Worm (Caenorhabditis elegans) whole organism, L4 larva: Measurements from ENCODE around the gene fbxb-74.

Experiments used
- D1046.2 ChIP-seq: fragments of 200-800 bp; sonication (Bioruptor generic); IDR thresholded peaks from 2 replicates; pipeline ENCODE4 v1.3.6; 2022; ENCODE audit warnings: missing genetic modification characterization, missing compliant biosample characterization
- F37D6.2 ChIP-seq: sonication (generic microtip); optimal IDR thresholded peaks from 2 replicates; lab custom pipeline; 2016; ENCODE audit warnings: mild to moderate bottlenecking, missing genetic modification characterization, missing compliant biosample characterization
- F44E2.7 ChIP-seq: fragments of 200-800 bp; sonication (Bioruptor generic); IDR thresholded peaks from 2 replicates; pipeline ENCODE4 v2.1.2; 2022; ENCODE audit warnings: missing genetic modification characterization, missing compliant biosample characterization
- F49E8.2 ChIP-seq: sonication (generic microtip); optimal IDR thresholded peaks from 2 replicates; lab custom pipeline; 2016; ENCODE audit warnings: missing compliant biosample characterization, mild to moderate bottlenecking, missing genetic modification characterization, borderline replicate concordance
- Y48G9A.11 ChIP-seq: fragments of 200-800 bp; sonication (Bioruptor generic); IDR thresholded peaks from 2 replicates; pipeline ENCODE4 v1.3.6; 2022; ENCODE audit warnings: missing genetic modification reagents, missing genetic modification characterization, missing compliant biosample characterization
- Y75B8A.6 ChIP-seq: fragments of 200-800 bp; sonication (Bioruptor generic); IDR thresholded peaks from 2 replicates; pipeline ENCODE4 v1.3.6; 2022; ENCODE audit warnings: missing genetic modification reagents, missing genetic modification characterization, missing compliant biosample characterization
- ZK337.2 ChIP-seq: fragments of 200-800 bp; sonication (Bioruptor generic); IDR thresholded peaks from 2 replicates; pipeline ENCODE4 v1.3.6; 2022; ENCODE audit warnings: missing genetic modification reagents, missing genetic modification characterization, missing compliant biosample characterization
- aha-1 ChIP-seq: fragments of 150-350 bp; peaks from one replicate; lab custom pipeline; 2014; ENCODE audit warnings: missing biosample characterization, missing genetic modification characterization
- ama-1 ChIP-seq: fragments of 150-350 bp; optimal IDR thresholded peaks from 2 replicates; lab custom pipeline; 2014; ENCODE audit warnings: inconsistent platforms, mixed read lengths
- ceh-44 ChIP-seq: fragments of 200-800 bp; sonication (Bioruptor generic); IDR thresholded peaks from 2 replicates; pipeline ENCODE4 v1.3.6; 2022; ENCODE audit warnings: missing genetic modification reagents, missing genetic modification characterization, missing compliant biosample characterization
- ctbp-1 ChIP-seq: fragments of 200-800 bp; sonication (Bioruptor generic); IDR thresholded peaks from 2 replicates; pipeline ENCODE4 v1.3.6; 2022; ENCODE audit warnings: missing genetic modification reagents, missing genetic modification characterization, missing compliant biosample characterization
- daf-19 ChIP-seq: fragments of 200-800 bp; sonication (Bioruptor generic); conservative IDR thresholded peaks from 2 replicates; pipeline ENCODE4 v1.3.6; 2022; ENCODE audit warnings: missing genetic modification characterization, missing compliant biosample characterization
- dmd-6 ChIP-seq: fragments of 200-800 bp; sonication (Bioruptor generic); IDR thresholded peaks from 2 replicates; pipeline ENCODE4 v1.3.6; 2022; ENCODE audit warnings: missing genetic modification reagents, missing genetic modification characterization, missing compliant biosample characterization
- dmd-8 ChIP-seq: fragments of 200-800 bp; sonication (Bioruptor generic); IDR thresholded peaks from 2 replicates; pipeline ENCODE4 v1.3.6; 2022; ENCODE audit warnings: missing genetic modification characterization, missing compliant biosample characterization
- dmd-9 ChIP-seq: fragments of 200-800 bp; sonication (Bioruptor generic); IDR thresholded peaks from 2 replicates; pipeline ENCODE4 v1.3.6; 2022; ENCODE audit warnings: missing genetic modification reagents, missing genetic modification characterization, missing compliant biosample characterization
- duxl-1 ChIP-seq: sonication (generic microtip); optimal IDR thresholded peaks from 2 replicates; lab custom pipeline; 2016; ENCODE audit warnings: mild to moderate bottlenecking, missing genetic modification characterization, moderate library complexity, missing compliant biosample characterization; ENCODE audit not compliant: poor library complexity
- gei-8 ChIP-seq: fragments of 200-800 bp; sonication (Bioruptor generic); optimal IDR thresholded peaks from 2 replicates; lab custom pipeline; 2018; ENCODE audit warnings: mild to moderate bottlenecking, missing genetic modification characterization, missing compliant biosample characterization
- hif-1 ChIP-seq, 2 experiments: sonication (generic microtip); optimal IDR thresholded peaks; 2 replicates each; lab custom pipeline; 2016 to 2017; ENCODE audit warnings: missing compliant biosample characterization in 2 of 2, missing genetic modification characterization in 2 of 2, missing genetic modification reagents in 2 of 2, missing genotype in 2 of 2, mild to moderate bottlenecking in 1 of 2
- hlh-30 ChIP-seq: sonication (generic microtip); optimal IDR thresholded peaks from 2 replicates; lab custom pipeline; 2017; ENCODE audit warnings: antibody characterized with exemption, mild to moderate bottlenecking, missing genetic modification characterization, missing compliant biosample characterization; ENCODE audit not compliant: insufficient read depth
- lin-1 ChIP-seq: fragments of 200-800 bp; sonication (Bioruptor generic); IDR thresholded peaks from 2 replicates; pipeline ENCODE4 v1.3.6; 2022; ENCODE audit warnings: missing genetic modification reagents, missing genetic modification characterization, missing compliant biosample characterization
- lin-29 ChIP-seq: fragments of 200-800 bp; sonication (Bioruptor generic); IDR thresholded peaks from 2 replicates; pipeline ENCODE4 v1.3.6; 2022; ENCODE audit warnings: missing genetic modification reagents, missing genetic modification characterization, missing compliant biosample characterization
- lin-39 ChIP-seq: fragments of 150-350 bp; optimal IDR thresholded peaks from 2 replicates; lab custom pipeline; 2014; ENCODE audit warnings: missing biosample characterization, missing genetic modification reagents, missing genetic modification characterization
- lir-3 ChIP-seq: sonication (generic microtip); optimal IDR thresholded peaks from 2 replicates; lab custom pipeline; 2016; ENCODE audit warnings: mild to moderate bottlenecking, missing genetic modification characterization, missing compliant biosample characterization
- mep-1 ChIP-seq: fragments of 150-350 bp; sonication (generic microtip); optimal IDR thresholded peaks from 3 replicates; lab custom pipeline; 2014; ENCODE audit warnings: missing biosample characterization, missing genetic modification characterization
- mes-2 ChIP-seq: sonication (generic microtip); optimal IDR thresholded peaks from 2 replicates; lab custom pipeline; 2016; ENCODE audit warnings: missing genotype, mild to moderate bottlenecking, missing genetic modification characterization, missing compliant biosample characterization; ENCODE audit not compliant: poor library complexity, severe bottlenecking
- nhr-111 ChIP-seq: fragments of 200-800 bp; sonication (Bioruptor generic); optimal IDR thresholded peaks from 2 replicates; lab custom pipeline; 2018; ENCODE audit warnings: mild to moderate bottlenecking, missing genetic modification characterization, missing compliant biosample characterization
- nhr-237 ChIP-seq: sonication (generic microtip); optimal IDR thresholded peaks from 2 replicates; lab custom pipeline; 2017; ENCODE audit warnings: missing biosample characterization, missing genetic modification characterization
- nhr-42 ChIP-seq: fragments of 200-800 bp; sonication (Bioruptor generic); IDR thresholded peaks from 2 replicates; pipeline ENCODE4 v1.3.6; 2022; ENCODE audit warnings: missing genetic modification characterization, missing compliant biosample characterization
- nhr-48 ChIP-seq: sonication (generic microtip); optimal IDR thresholded peaks from 2 replicates; lab custom pipeline; 2016; ENCODE audit warnings: mild to moderate bottlenecking, missing genetic modification characterization, missing compliant biosample characterization
- nhr-6 ChIP-seq: fragments of 150-350 bp; optimal IDR thresholded peaks from 2 replicates; lab custom pipeline; 2014; ENCODE audit warnings: missing biosample characterization, missing genetic modification characterization
- pha-4 ChIP-seq, 2 experiments: fragments of 150-350 bp in 1 of 2; fragments of 200-800 bp in 1 of 2; sonication (Bioruptor generic) in 1 of 2; IDR thresholded peaks in 1 of 2; optimal IDR thresholded peaks in 1 of 2; 2 replicates each; pipeline versions ENCODE4 v1.3.6 to Lab custom; 2014 to 2022; ENCODE audit warnings: missing genetic modification characterization in 2 of 2, missing genetic modification reagents in 2 of 2, missing biosample characterization in 1 of 2, missing compliant biosample characterization in 1 of 2
- php-3 ChIP-seq: fragments of 200-800 bp; sonication (Bioruptor generic); IDR thresholded peaks from 2 replicates; pipeline ENCODE4 v1.3.6; 2022; ENCODE audit warnings: missing genetic modification reagents, missing genetic modification characterization, missing compliant biosample characterization
- rbr-2 ChIP-seq: sonication (generic microtip); optimal IDR thresholded peaks from 2 replicates; lab custom pipeline; 2016; ENCODE audit warnings: missing genotype, missing genetic modification characterization, missing compliant biosample characterization
- set-16 ChIP-seq: fragments of 200-800 bp; sonication (Bioruptor generic); IDR thresholded peaks from 2 replicates; pipeline ENCODE4 v1.3.6; 2022; ENCODE audit warnings: missing genetic modification reagents, missing genetic modification characterization, missing compliant biosample characterization
- snpc-1.2 ChIP-seq: fragments of 200-800 bp; sonication (Bioruptor generic); IDR thresholded peaks from 2 replicates; pipeline ENCODE4 v1.3.6; 2022; ENCODE audit warnings: missing genetic modification reagents, missing genetic modification characterization, missing compliant biosample characterization
- spr-3 ChIP-seq: fragments of 200-800 bp; sonication (Bioruptor generic); optimal IDR thresholded peaks from 2 replicates; lab custom pipeline; 2018; ENCODE audit warnings: mild to moderate bottlenecking, missing genetic modification characterization, missing compliant biosample characterization
- unc-62 ChIP-seq, 3 experiments: fragments of 150-350 bp in 1 of 3; sonication (generic microtip); optimal IDR thresholded peaks in 2 of 3; peaks in 1 of 3; 1 replicate in 1 of 3; 2 replicates in 2 of 3; lab custom pipeline; 2014 to 2017; ENCODE audit warnings: missing biosample characterization in 3 of 3, missing genetic modification characterization in 3 of 3, missing genetic modification reagents in 3 of 3, missing genotype in 1 of 3
- vab-7 ChIP-seq: fragments of 200-800 bp; sonication (Bioruptor generic); IDR thresholded peaks from 2 replicates; pipeline ENCODE4 v1.3.6; 2022; ENCODE audit warnings: missing genetic modification reagents, missing genetic modification characterization, missing compliant biosample characterization
- ztf-7 ChIP-seq: fragments of 150-350 bp; optimal IDR thresholded peaks from 2 replicates; lab custom pipeline; 2014; ENCODE audit warnings: missing biosample characterization, missing genetic modification characterization

fbxb-74 gene

DNA sequence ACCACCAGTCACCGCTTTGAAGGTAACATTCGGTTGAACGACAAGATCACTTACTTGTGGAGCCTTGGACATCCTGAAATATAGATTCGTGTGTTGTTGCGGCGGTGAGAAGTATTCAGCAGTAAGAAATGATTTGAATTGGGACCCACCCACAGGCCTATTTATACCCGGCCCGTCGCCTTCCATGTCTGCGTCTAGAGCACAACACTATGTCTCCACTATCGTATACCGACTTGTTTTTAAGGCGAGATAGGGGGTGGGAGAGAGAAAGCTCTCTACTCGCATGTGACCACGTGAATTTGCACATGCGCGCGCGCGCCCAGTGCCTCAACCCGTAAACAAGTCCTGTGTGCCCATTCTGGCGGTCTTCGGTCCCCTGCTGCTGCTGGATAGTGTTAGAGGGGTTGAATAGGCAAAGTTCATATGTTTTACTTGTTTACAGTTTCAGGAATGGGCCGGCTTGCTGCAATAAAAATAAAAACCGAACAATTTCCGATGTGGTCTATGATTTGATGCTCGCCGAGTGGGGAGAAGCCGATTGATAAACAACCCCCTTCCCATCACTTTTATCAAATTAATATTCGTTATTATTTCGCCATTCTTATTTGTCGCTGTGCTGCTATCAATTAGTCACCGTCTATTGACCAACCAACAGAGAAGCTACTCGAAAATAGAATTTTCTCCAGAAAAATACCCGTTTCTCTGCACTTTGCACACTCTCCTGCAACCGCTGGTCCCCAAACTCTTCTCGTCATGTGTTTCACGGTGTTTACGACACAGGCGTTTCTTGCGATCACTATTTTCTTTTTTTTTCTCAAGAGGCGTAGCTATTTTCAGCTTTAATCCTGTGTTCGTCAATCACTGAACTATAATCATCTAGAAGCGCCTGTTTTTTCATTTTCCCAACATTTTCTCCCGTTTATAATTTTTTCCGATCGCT is 30.9 kb upstream of the fbxb-74 start (continued):
- TF ChIP-seq nhr-111 (GFP tag; lab: Kevin White, UChicago) (no peak), set-16 (GFP tag; lab: Robert Waterston, UW) (peak; percentile 77), lin-39 (tag; lab: Kevin White, UChicago) (no peak), snpc-1.2 (GFP tag; lab: Robert Waterston, UW) (no peak), daf-19 (GFP tag; lab: Robert Waterston, UW) (no peak; the same call in 1 of the 2 replicates), nhr-48 (tag; lab: Kevin White, UChicago) (no peak), ama-1 (lab: Kevin White, UChicago) (no peak), lir-3 (tag; lab: Kevin White, UChicago) (no peak), ztf-7 (tag; lab: Kevin White, UChicago) (no peak), dmd-6 (GFP tag; lab: Robert Waterston, UW) (peak; percentile 82), Y75B8A.6 (GFP tag; lab: Robert Waterston, UW) (no peak), php-3 (GFP tag; lab: Robert Waterston, UW) (peak; percentile 45), duxl-1 (tag; lab: Kevin White, UChicago) (peak; percentile 36), lin-1 (peak; percentile 25; the same call in 1 of the 2 replicates)

DNA sequence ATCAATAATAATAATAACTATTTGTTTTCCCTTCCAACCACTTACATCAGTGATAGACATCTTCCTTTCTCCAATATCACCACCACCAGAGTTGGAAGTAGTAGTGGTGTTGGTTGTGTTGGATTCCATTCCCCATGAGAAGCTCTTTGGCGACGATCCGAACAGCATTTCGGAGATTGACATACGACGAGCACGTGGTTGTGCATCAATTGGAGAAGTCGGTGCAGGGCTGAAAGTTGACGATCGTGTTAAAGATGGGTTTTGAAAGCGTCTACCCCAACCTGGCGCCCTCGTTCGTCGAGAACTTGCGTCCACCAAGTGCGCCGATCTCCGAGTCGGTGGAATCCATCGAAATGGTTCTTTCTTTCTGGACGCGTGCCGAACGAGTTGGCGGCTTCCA is 30.0 kb upstream of the fbxb-74 start:
- TF ChIP-seq dmd-9 (GFP tag; lab: Robert Waterston, UW) = no peak
- TF ChIP-seq mep-1 (tag; lab: Kevin White, UChicago) = no peak
- no peak for TF ChIP-seq daf-19 (GFP tag; lab: Robert Waterston, UW)
- TF ChIP-seq F37D6.2 (tag; lab: Kevin White, UChicago) = no peak
- 0 out of 2 replicates have a peak, but pooled peaks have one; percentile 35 for TF ChIP-seq Y75B8A.6 (GFP tag; lab: Robert Waterston, UW)
- TF ChIP-seq dmd-8 = no peak
- TF ChIP-seq nhr-6 (tag; lab: Kevin White, UChicago) = no peak
- no peak for TF ChIP-seq hif-1 (tag; optimal IDR thresholded peaks at IDR 0.05; lab: Kevin White, UChicago)
- TF ChIP-seq F44E2.7 (GFP tag; lab: Robert Waterston, UW) = no peak
- TF ChIP-seq aha-1 (tag; lab: Kevin White, UChicago) = peak; percentile 73
- no peak for TF ChIP-seq nhr-237 (tag; lab: Kevin White, UChicago)
- TF ChIP-seq lin-29 = no peak
- peak; percentile 41 for TF ChIP-seq ama-1 (lab: Kevin White, UChicago)
- TF ChIP-seq php-3 (GFP tag; lab: Robert Waterston, UW) = no peak
- no peak for TF ChIP-seq pha-4 (GFP tag; IDR thresholded peaks at IDR 0.05; lab: Robert Waterston, UW)
- no peak for TF ChIP-seq pha-4 (tag; optimal IDR thresholded peaks at IDR 0.05; lab: Kevin White, UChicago)
- TF ChIP-seq D1046.2 = no peak
- no peak for TF ChIP-seq rbr-2 (tag; lab: Kevin White, UChicago)
- no peak for TF ChIP-seq Y48G9A.11 (GFP tag; lab: Robert Waterston, UW)
- no peak for TF ChIP-seq ceh-44 (GFP tag; lab: Robert Waterston, UW)
- TF ChIP-seq ztf-7 (tag; lab: Kevin White, UChicago) = no peak

DNA sequence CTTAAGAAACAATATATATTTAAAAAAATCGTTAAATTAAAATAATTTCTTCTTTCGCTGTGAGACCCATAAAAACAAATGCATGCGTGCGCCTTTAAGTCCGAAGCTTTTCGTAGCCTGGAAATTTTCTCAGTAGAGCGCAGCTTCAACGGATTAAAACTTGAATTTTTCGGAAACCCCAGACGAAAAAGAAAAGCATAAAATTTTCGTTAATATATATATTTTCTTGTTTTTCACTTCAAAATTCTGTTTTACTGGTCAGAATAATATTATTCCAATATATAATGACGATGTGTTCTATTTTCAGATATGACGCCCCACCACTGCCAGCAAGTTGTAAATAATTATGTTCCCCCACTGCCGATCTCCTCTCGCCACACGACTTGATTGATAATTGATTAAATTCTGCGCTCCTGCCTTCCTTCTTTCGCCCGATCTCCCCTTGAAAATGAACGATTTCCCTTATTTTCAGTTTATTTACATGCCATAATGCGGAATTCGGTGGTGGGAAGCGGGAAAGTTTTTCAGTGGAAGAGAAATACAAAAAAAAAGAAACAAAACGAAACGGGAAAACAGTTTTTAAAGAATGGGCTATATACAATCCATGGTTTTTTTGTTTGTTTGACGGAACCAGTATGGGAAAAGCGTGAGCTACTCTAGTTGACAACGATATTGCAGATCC is 29.1 kb upstream of the fbxb-74 start:
- TF ChIP-seq F37D6.2 (tag; lab: Kevin White, UChicago) = no peak
- no peak for TF ChIP-seq set-16 (GFP tag; lab: Robert Waterston, UW)
- no peak for TF ChIP-seq spr-3 (GFP tag; lab: Kevin White, UChicago)
- peak; percentile 30 for TF ChIP-seq aha-1 (tag; lab: Kevin White, UChicago)
- TF ChIP-seq hif-1 (tag; optimal IDR thresholded peaks at IDR 0.05; lab: Kevin White, UChicago) = peak; percentile 26 to 65
- no peak for TF ChIP-seq lin-29
- TF ChIP-seq vab-7 (GFP tag; lab: Robert Waterston, UW) = 0 out of 2 replicates have a peak, but pooled peaks have one; percentile 4
- no peak for TF ChIP-seq lin-39 (tag; lab: Kevin White, UChicago)
- 0 out of 2 replicates have a peak, but pooled peaks have one; percentile 6 for TF ChIP-seq nhr-42 (GFP tag; lab: Robert Waterston, UW)
- TF ChIP-seq F49E8.2 = no peak
- peak; percentile 12 for TF ChIP-seq mes-2 (tag; lab: Kevin White, UChicago)
- no peak for TF ChIP-seq nhr-237 (tag; lab: Kevin White, UChicago)
- TF ChIP-seq gei-8 (GFP tag; lab: Kevin White, UChicago) = no peak
- TF ChIP-seq ctbp-1 (GFP tag; lab: Robert Waterston, UW) = 0 out of 2 replicates have a peak, but pooled peaks have one; percentile 48
- TF ChIP-seq unc-62 (GFP tag; optimal IDR thresholded peaks at IDR 0.05 in 1 of 2; lab: Kevin White, UChicago) = peak in 1 of 2 experiments; percentile 63
- TF ChIP-seq unc-62 (tag; optimal IDR thresholded peaks at IDR 0.05; lab: Kevin White, UChicago) = no peak
- TF ChIP-seq ZK337.2 = 0 out of 2 replicates have a peak, but pooled peaks have one; percentile 22
- no peak for TF ChIP-seq D1046.2
- TF ChIP-seq hlh-30 (tag; lab: Kevin White, UChicago) = peak; percentile 11
- no peak for TF ChIP-seq lir-3 (tag; lab: Kevin White, UChicago)
- peak; percentile 72 for TF ChIP-seq mep-1 (tag; lab: Kevin White, UChicago)
- no peak for TF ChIP-seq F44E2.7 (GFP tag; lab: Robert Waterston, UW)
